Worm (Caenorhabditis elegans) whole organism, late embryonic: ENCODE data around the gene srxa-1.

ENCODE experiments used
- K09A11.1 ChIP-seq: sonication (generic microtip); optimal IDR thresholded peaks from 2 replicates; lab custom pipeline; 2017; ENCODE audit warnings: antibody characterized with exemption, mild to moderate bottlenecking, missing genetic modification characterization, missing compliant biosample characterization; ENCODE audit not compliant: insufficient read depth
- T23F11.4 ChIP-seq: fragments of 200-800 bp; sonication (Bioruptor generic); optimal IDR thresholded peaks from 2 replicates; lab custom pipeline; 2018; ENCODE audit warnings: mild to moderate bottlenecking, missing genetic modification characterization, missing compliant biosample characterization
- Y22D7AL.16 ChIP-seq: sonication (generic microtip); optimal IDR thresholded peaks from 2 replicates; lab custom pipeline; 2016; ENCODE audit warnings: missing genetic modification characterization, missing compliant biosample characterization
- ama-1 ChIP-seq: fragments of 150-350 bp; optimal IDR thresholded peaks from 2 replicates; lab custom pipeline; 2014
- ceh-14 ChIP-seq: sonication (generic microtip); optimal IDR thresholded peaks from 2 replicates; lab custom pipeline; 2016; ENCODE audit warnings: missing genotype, missing genetic modification characterization, missing compliant biosample characterization
- ceh-18 ChIP-seq: sonication (generic microtip); optimal IDR thresholded peaks from 2 replicates; lab custom pipeline; 2016; ENCODE audit warnings: missing genetic modification characterization, missing compliant biosample characterization
- ceh-19 ChIP-seq: fragments of 200-800 bp; sonication (Bioruptor generic); optimal IDR thresholded peaks from 2 replicates; lab custom pipeline; 2018; ENCODE audit warnings: mild to moderate bottlenecking, missing genetic modification characterization, missing compliant biosample characterization
- ceh-2 ChIP-seq: sonication (generic microtip); optimal IDR thresholded peaks from 2 replicates; lab custom pipeline; 2016; ENCODE audit warnings: missing genotype, missing genetic modification characterization, missing compliant biosample characterization
- ceh-24 ChIP-seq: sonication (generic microtip); optimal IDR thresholded peaks from 2 replicates; lab custom pipeline; 2016; ENCODE audit warnings: mild to moderate bottlenecking, missing genetic modification characterization, missing compliant biosample characterization
- ceh-34 ChIP-seq: sonication (generic microtip); optimal IDR thresholded peaks from 2 replicates; lab custom pipeline; 2016; ENCODE audit warnings: mild to moderate bottlenecking, missing genetic modification characterization, missing compliant biosample characterization
- ceh-45 ChIP-seq: fragments of 200-800 bp; sonication (Bioruptor generic); IDR thresholded peaks from 2 replicates; pipeline ENCODE4 v1.3.6; 2022; ENCODE audit warnings: missing genetic modification reagents, missing genetic modification characterization, missing compliant biosample characterization
- ceh-48 ChIP-seq: sonication (generic microtip); optimal IDR thresholded peaks from 2 replicates; lab custom pipeline; 2016; ENCODE audit warnings: missing genetic modification characterization, inconsistent platforms, missing compliant biosample characterization
- che-1 ChIP-seq: sonication (generic microtip); optimal IDR thresholded peaks from 2 replicates; lab custom pipeline; 2016; ENCODE audit warnings: mild to moderate bottlenecking, missing genetic modification characterization, missing compliant biosample characterization
- dmd-4 ChIP-seq: sonication (generic microtip); optimal IDR thresholded peaks from 2 replicates; lab custom pipeline; 2016; ENCODE audit warnings: borderline replicate concordance, missing genetic modification characterization, missing compliant biosample characterization
- dve-1 ChIP-seq: sonication (generic microtip); optimal IDR thresholded peaks from 2 replicates; lab custom pipeline; 2017; ENCODE audit warnings: antibody characterized with exemption, mild to moderate bottlenecking, missing genetic modification characterization, missing compliant biosample characterization
- elt-2 ChIP-seq: sonication (generic microtip); optimal IDR thresholded peaks from 2 replicates; lab custom pipeline; 2016; ENCODE audit warnings: missing genetic modification reagents, missing genetic modification characterization, missing compliant biosample characterization
- elt-4 ChIP-seq: sonication (generic microtip); optimal IDR thresholded peaks from 2 replicates; lab custom pipeline; 2016; ENCODE audit warnings: missing genetic modification characterization, missing compliant biosample characterization
- fax-1 ChIP-seq: sonication (generic microtip); optimal IDR thresholded peaks from 2 replicates; lab custom pipeline; 2016; ENCODE audit warnings: missing genotype, missing genetic modification characterization, missing compliant biosample characterization
- fkh-10 ChIP-seq: fragments of 150-350 bp; optimal IDR thresholded peaks from 2 replicates; lab custom pipeline; 2014; ENCODE audit warnings: missing biosample characterization, missing genetic modification reagents, missing genetic modification characterization
- fkh-6 ChIP-seq: sonication (generic microtip); optimal IDR thresholded peaks from 2 replicates; lab custom pipeline; 2016; ENCODE audit warnings: missing genetic modification characterization, missing compliant biosample characterization
- hlh-30 ChIP-seq: sonication (generic microtip); optimal IDR thresholded peaks from 2 replicates; lab custom pipeline; 2017; ENCODE audit warnings: antibody characterized with exemption, missing genetic modification characterization, missing compliant biosample characterization; ENCODE audit not compliant: insufficient read depth
- hlh-6 ChIP-seq: sonication (generic microtip); optimal IDR thresholded peaks from 2 replicates; lab custom pipeline; 2016; ENCODE audit warnings: missing genotype, missing genetic modification characterization, missing compliant biosample characterization
- hlh-8 ChIP-seq: sonication (generic microtip); optimal IDR thresholded peaks from 2 replicates; lab custom pipeline; 2016; ENCODE audit warnings: missing genotype, missing genetic modification characterization, missing compliant biosample characterization
- lim-6 ChIP-seq: sonication (generic microtip); optimal IDR thresholded peaks from 2 replicates; lab custom pipeline; 2016; ENCODE audit warnings: missing genetic modification characterization, missing compliant biosample characterization
- lin-11 ChIP-seq: fragments of 200-800 bp; sonication (Bioruptor generic); optimal IDR thresholded peaks from 2 replicates; lab custom pipeline; 2018; ENCODE audit warnings: mild to moderate bottlenecking, missing genetic modification characterization, missing compliant biosample characterization
- madf-2 ChIP-seq: sonication (generic microtip); optimal IDR thresholded peaks from 2 replicates; lab custom pipeline; 2017; ENCODE audit warnings: missing genetic modification characterization, missing compliant biosample characterization
- nfya-1 ChIP-seq: sonication (generic microtip); optimal IDR thresholded peaks from 2 replicates; lab custom pipeline; 2017; ENCODE audit warnings: missing genetic modification characterization, mild to moderate bottlenecking, missing compliant biosample characterization, antibody characterized with exemption, moderate library complexity
- nhr-232 ChIP-seq: sonication (generic microtip); optimal IDR thresholded peaks from 2 replicates; lab custom pipeline; 2016; ENCODE audit warnings: missing genetic modification characterization, missing compliant biosample characterization
- npax-4 ChIP-seq: sonication (generic microtip); optimal IDR thresholded peaks from 2 replicates; lab custom pipeline; 2016; ENCODE audit warnings: missing genetic modification characterization, missing compliant biosample characterization
- pax-1 ChIP-seq: fragments of 150-350 bp; optimal IDR thresholded peaks from 2 replicates; lab custom pipeline; 2014; ENCODE audit warnings: missing biosample characterization, missing genetic modification characterization
- pha-2 ChIP-seq: sonication (generic microtip); optimal IDR thresholded peaks from 2 replicates; lab custom pipeline; 2017; ENCODE audit warnings: mild to moderate bottlenecking, missing genetic modification characterization, missing compliant biosample characterization
- pros-1 ChIP-seq: fragments of 150-350 bp; optimal IDR thresholded peaks from 2 replicates; lab custom pipeline; 2014; ENCODE audit warnings: missing biosample characterization, missing genetic modification reagents, missing genetic modification characterization
- ref-2 ChIP-seq: sonication (generic microtip); optimal IDR thresholded peaks from 2 replicates; lab custom pipeline; 2016; ENCODE audit warnings: missing genetic modification characterization, missing compliant biosample characterization
- rnt-1 ChIP-seq: sonication (generic microtip); optimal IDR thresholded peaks from 2 replicates; lab custom pipeline; 2016; ENCODE audit warnings: missing genetic modification characterization, missing compliant biosample characterization
- sdc-2 ChIP-seq: sonication (generic microtip); optimal IDR thresholded peaks from 2 replicates; lab custom pipeline; 2016; ENCODE audit warnings: missing genotype, missing genetic modification characterization, missing compliant biosample characterization
- sox-2 ChIP-seq: fragments of 200-800 bp; sonication (Bioruptor generic); IDR thresholded peaks from 2 replicates; pipeline ENCODE4 v1.3.6; 2022; ENCODE audit warnings: missing genetic modification reagents, missing genetic modification characterization, missing compliant biosample characterization
- sox-4 ChIP-seq: sonication (generic microtip); optimal IDR thresholded peaks from 2 replicates; lab custom pipeline; 2017; ENCODE audit warnings: mild to moderate bottlenecking, missing genetic modification characterization, inconsistent platforms, missing compliant biosample characterization
- tbx-2 ChIP-seq: sonication (generic microtip); optimal IDR thresholded peaks from 2 replicates; lab custom pipeline; 2016; ENCODE audit warnings: missing genetic modification characterization, missing compliant biosample characterization
- tbx-7 ChIP-seq: sonication (generic microtip); optimal IDR thresholded peaks from 2 replicates; lab custom pipeline; 2016; ENCODE audit warnings: missing genotype, missing genetic modification characterization, missing compliant biosample characterization
- ttx-3 ChIP-seq: sonication (generic microtip); optimal IDR thresholded peaks from 2 replicates; lab custom pipeline; 2016; ENCODE audit warnings: missing genetic modification reagents, missing genetic modification characterization, missing compliant biosample characterization
- unc-3 ChIP-seq, 2 experiments: fragments of 200-800 bp in 1 of 2; sonication (Bioruptor generic) in 1 of 2; sonication (generic microtip) in 1 of 2; conservative IDR thresholded peaks in 1 of 2; optimal IDR thresholded peaks in 1 of 2; 2 replicates each; pipeline versions ENCODE4 v1.3.6 to Lab custom; 2016 to 2022; ENCODE audit warnings: missing compliant biosample characterization in 2 of 2, missing genetic modification characterization in 2 of 2, missing genetic modification reagents in 1 of 2
- unc-55 ChIP-seq: sonication (generic microtip); optimal IDR thresholded peaks from 2 replicates; lab custom pipeline; 2017; ENCODE audit warnings: missing biosample characterization, missing genetic modification reagents, missing genetic modification characterization
- zip-5 ChIP-seq: sonication (generic microtip); optimal IDR thresholded peaks from 2 replicates; lab custom pipeline; 2016; ENCODE audit warnings: missing genetic modification characterization, missing compliant biosample characterization
- ztf-16 ChIP-seq: sonication (generic microtip); optimal IDR thresholded peaks from 2 replicates; lab custom pipeline; 2017; ENCODE audit warnings: missing genetic modification characterization, missing compliant biosample characterization

srxa-1 gene

ce11 chrV:20761758-20762157, 29.9 kb downstream of the srxa-1 start:
- TF ChIP-seq K09A11.1 (tag; lab: Kevin White, UChicago), result no peak
- no peak for TF ChIP-seq Y22D7AL.16
- TF ChIP-seq ztf-16 (tag; lab: Kevin White, UChicago), result no peak
- TF ChIP-seq T23F11.4 (GFP tag; lab: Kevin White, UChicago), result no peak
- TF ChIP-seq sdc-2 (tag; lab: Kevin White, UChicago), result no peak
- no peak for TF ChIP-seq ceh-2
- TF ChIP-seq zip-5, result no peak
- TF ChIP-seq madf-2 (tag; lab: Kevin White, UChicago), result no peak
- TF ChIP-seq dve-1 (tag; lab: Kevin White, UChicago), result peak; percentile 16
- TF ChIP-seq fax-1 (tag; lab: Kevin White, UChicago), result no peak
- no peak for TF ChIP-seq unc-3 (GFP tag; conservative IDR thresholded peaks at IDR 0.05; lab: Robert Waterston, UW)
- no peak for TF ChIP-seq unc-3 (tag; optimal IDR thresholded peaks at IDR 0.05; lab: Kevin White, UChicago)
- no peak for TF ChIP-seq ceh-14 (tag; lab: Kevin White, UChicago)
- TF ChIP-seq dmd-4 (tag; lab: Kevin White, UChicago), result no peak
- TF ChIP-seq ceh-48 (tag; lab: Kevin White, UChicago), result no peak
- TF ChIP-seq elt-4, result no peak
- peak; percentile 11 for TF ChIP-seq ceh-18
- TF ChIP-seq pha-2 (tag; lab: Kevin White, UChicago), result peak; percentile 80
- TF ChIP-seq lin-11 (tag; lab: Kevin White, UChicago), result no peak
- TF ChIP-seq unc-55, result no peak
- no peak for TF ChIP-seq ttx-3 (tag; lab: Kevin White, UChicago)
- no peak for TF ChIP-seq lim-6
- no peak for TF ChIP-seq ceh-19
- TF ChIP-seq ref-2 (tag; lab: Kevin White, UChicago), result no peak
- TF ChIP-seq sox-4, result no peak
- no peak for TF ChIP-seq npax-4 (tag; lab: Kevin White, UChicago)
- TF ChIP-seq elt-2 (tag; lab: Kevin White, UChicago), result no peak
- peak; percentile 34 for TF ChIP-seq nfya-1 (tag; lab: Kevin White, UChicago)
- peak; percentile 3 for TF ChIP-seq hlh-30 (tag; lab: Kevin White, UChicago)
- no peak for TF ChIP-seq pros-1 (tag; lab: Kevin White, UChicago)
- TF ChIP-seq tbx-7 (tag; lab: Kevin White, UChicago), result no peak
- TF ChIP-seq ceh-45 (GFP tag; lab: Robert Waterston, UW), result no peak
- TF ChIP-seq pax-1 (tag; lab: Kevin White, UChicago), result peak; percentile 82
- peak; percentile 12 for TF ChIP-seq tbx-2
- TF ChIP-seq ama-1, result no peak
- no peak for TF ChIP-seq fkh-10 (GFP tag; lab: Kevin White, UChicago)
- no peak for TF ChIP-seq fkh-6
- no peak for TF ChIP-seq che-1 (tag; lab: Kevin White, UChicago)
- TF ChIP-seq ceh-34 (tag; lab: Kevin White, UChicago), result peak; percentile 24
- TF ChIP-seq nhr-232, result no peak

- TF ChIP-seq hlh-8 (tag; lab: Kevin White, UChicago) (no peak), unc-3 (GFP tag; conservative IDR thresholded peaks at IDR 0.05; lab: Robert Waterston, UW) (no peak), unc-3 (tag; optimal IDR thresholded peaks at IDR 0.05; lab: Kevin White, UChicago) (no peak), ttx-3 (tag; lab: Kevin White, UChicago) (no peak), zip-5 (no peak), rnt-1 (tag; lab: Kevin White, UChicago) (no peak), ceh-24 (no peak), ceh-34 (tag; lab: Kevin White, UChicago) (peak; percentile 64), madf-2 (tag; lab: Kevin White, UChicago) (no peak), sox-2 (GFP tag; lab: Robert Waterston, UW) (no peak), fkh-6 (no peak), ceh-48 (tag; lab: Kevin White, UChicago) (no peak), hlh-6 (tag; lab: Kevin White, UChicago) (no peak), sox-4 (no peak), K09A11.1 (tag; lab: Kevin White, UChicago) (no peak), pax-1 (tag; lab: Kevin White, UChicago) (no peak), ceh-2 (peak; percentile 11), che-1 (tag; lab: Kevin White, UChicago) (no peak)
Observed at ce11 chrV:20763192-20763591, 31.3 kb downstream of the srxa-1 start.
